Fruit fly (Drosophila melanogaster) whole organism, prepupa: Measurements from ENCODE around the gene CG9328.

Source experiments
- Hr39 ChIP-seq: fragments of 200-800 bp; sonication (Bioruptor generic); optimal IDR thresholded peaks from 2 replicates; lab custom pipeline; 2016; ENCODE audit warnings: missing biosample characterization, missing genetic modification characterization
- achi ChIP-seq: fragments of 200-800 bp; sonication (Bioruptor generic); optimal IDR thresholded peaks from 3 replicates; lab custom pipeline; 2016; ENCODE audit warnings: missing biosample characterization, missing genetic modification characterization

dm6 chr2L:20780768-20781167, 16.7 kb upstream of the CG9328 start:
- TF ChIP-seq Hr39 (GFP tag; lab: Kevin White, UChicago) = no peak
- TF ChIP-seq achi (GFP tag; lab: Kevin White, UChicago) = no peak
